Fruit fly (Drosophila melanogaster) whole organism, embryonic: ENCODE results near the gene Phyhd1.

Experiments
- Abd-B ChIP-seq: fragments of 200-800 bp; sonication (Bioruptor generic); optimal IDR thresholded peaks from 2 replicates; lab custom pipeline; 2018; ENCODE audit warnings: missing biosample characterization, mild to moderate bottlenecking, missing genetic modification characterization, moderate library complexity
- CG13424 ChIP-seq: fragments of 200-800 bp; sonication (Bioruptor generic); optimal IDR thresholded peaks from 2 replicates; lab custom pipeline; 2019; ENCODE audit warnings: missing biosample characterization, mild to moderate bottlenecking, missing genetic modification characterization, moderate library complexity
- CG2116 ChIP-seq: fragments of 200-800 bp; sonication (Bioruptor generic); optimal IDR thresholded peaks from 3 replicates; lab custom pipeline; 2018; ENCODE audit warnings: missing biosample characterization, mild to moderate bottlenecking, missing genetic modification characterization
- CG30020 ChIP-seq: fragments of 200-800 bp; optimal IDR thresholded peaks from 2 replicates; lab custom pipeline; 2019; ENCODE audit warnings: missing biosample characterization, mild to moderate bottlenecking, missing genetic modification characterization, moderate library complexity
- CG7963 ChIP-seq: fragments of 200-800 bp; sonication (Bioruptor generic); IDR thresholded peaks from 3 replicates; pipeline ENCODE4 v1.3.6; 2022; ENCODE audit warnings: missing biosample characterization, missing genetic modification characterization; ENCODE audit not compliant: partially characterized antibody
- Med ChIP-seq: fragments of 200-800 bp; sonication (Bioruptor generic); peaks from one replicate; lab custom pipeline; 2016; ENCODE audit warnings: missing biosample characterization, missing genetic modification characterization, mild to moderate bottlenecking, inconsistent platforms, moderate library complexity
- TFAM ChIP-seq: fragments of 200-800 bp; sonication (Bioruptor generic); optimal IDR thresholded peaks from 2 replicates; lab custom pipeline; 2017; ENCODE audit warnings: missing biosample characterization, missing genetic modification characterization, inconsistent platforms
- br ChIP-seq: fragments of >200 bp; optimal IDR thresholded peaks from 2 replicates; lab custom pipeline; 2017
- dpn ChIP-seq, 2 experiments: fragments of 200-800 bp; sonication (Bioruptor generic); optimal IDR thresholded peaks; 3 replicates each; lab custom pipeline; 2016; ENCODE audit warnings: missing biosample characterization in 2 of 2, missing genetic modification characterization in 2 of 2
- lola ChIP-seq, 3 experiments: fragments of >200 bp in 2 of 3; fragments of 200-800 bp in 1 of 3; sonication (Bioruptor generic) in 1 of 3; optimal IDR thresholded peaks; 2 replicates each; lab custom pipeline; 2017 to 2019; ENCODE audit warnings: missing biosample characterization in 3 of 3, missing genetic modification characterization in 3 of 3, mild to moderate bottlenecking in 1 of 3, moderate library complexity in 1 of 3
- mld ChIP-seq: fragments of 200-800 bp; sonication (Bioruptor generic); IDR thresholded peaks from 3 replicates; pipeline ENCODE4 v1.3.6; 2022; ENCODE audit warnings: missing biosample characterization, missing genetic modification characterization; ENCODE audit not compliant: partially characterized antibody
- so ChIP-seq: fragments of 200-800 bp; sonication (Bioruptor generic); IDR thresholded peaks from 3 replicates; pipeline ENCODE4 v1.3.6; 2022; ENCODE audit warnings: missing biosample characterization, missing genetic modification characterization

dm6 chr3R:10664942-10665341 is 15.8 kb downstream of the Phyhd1 start:
- TF ChIP-seq CG2116 (GFP tag; lab: Kevin White, UChicago) = peak; percentile 28
- peak in 1 of 3 experiments; percentile 17 for TF ChIP-seq lola (GFP tag; optimal IDR thresholded peaks at IDR 0.05; lab: Kevin White, UChicago)
- no peak for TF ChIP-seq CG7963 (GFP tag; lab: Robert Waterston, UW)
- TF ChIP-seq so (GFP tag; lab: Robert Waterston, UW) = peak; percentile 66; the same call in 2 of the 3 replicates
- TF ChIP-seq mld = no peak
- TF ChIP-seq TFAM (GFP tag; lab: Kevin White, UChicago) = peak; percentile 16
- TF ChIP-seq Med (GFP tag; lab: Kevin White, UChicago) = peak; percentile 91
- no peak for TF ChIP-seq Abd-B (GFP tag; lab: Kevin White, UChicago)
- TF ChIP-seq CG30020 = no peak
- TF ChIP-seq br (lab: Kevin White, UChicago) = no peak
- TF ChIP-seq dpn (GFP tag; optimal IDR thresholded peaks at IDR 0.05; lab: Kevin White, UChicago) = peak; percentile 20 to 41
- TF ChIP-seq CG13424 = peak; percentile 58
